Worm (Caenorhabditis elegans): ENCODE data around the gene Y49F6B.20.

ce11 chrII:3438280-3438679 lies 32.2 kb downstream of the Y49F6B.20 start:
- no peak for TF ChIP-seq skn-1 (tag; optimal IDR thresholded peaks at IDR 0.05)
- no peak for TF ChIP-seq alr-1 (tag; optimal IDR thresholded peaks at IDR 0.05)
- TF ChIP-seq egl-27 (tag; optimal IDR thresholded peaks at IDR 0.05), result no peak
- TF ChIP-seq ama-1 (optimal IDR thresholded peaks at IDR 0.05), result no peak
- TF ChIP-seq sma-9 (GFP tag; optimal IDR thresholded peaks at IDR 0.05), result no peak
- TF ChIP-seq sma-9 (tag; optimal IDR thresholded peaks at IDR 0.05), result no peak
- no peak for TF ChIP-seq lin-13 (GFP tag; optimal IDR thresholded peaks at IDR 0.05)
- no peak for TF ChIP-seq unc-62 (GFP tag; optimal IDR thresholded peaks at IDR 0.05)
- no peak for TF ChIP-seq F13H6.1 (tag; optimal IDR thresholded peaks at IDR 0.05)
- no peak for TF ChIP-seq crh-2 (tag; optimal IDR thresholded peaks at IDR 0.05)
- no peak for TF ChIP-seq nhr-129 (tag; optimal IDR thresholded peaks at IDR 0.05)
- no peak for TF ChIP-seq zag-1 (tag; optimal IDR thresholded peaks at IDR 0.05)
- no peak for TF ChIP-seq mab-5 (tag; optimal IDR thresholded peaks at IDR 0.05)
- TF ChIP-seq mdl-1 (tag; optimal IDR thresholded peaks at IDR 0.05), result no peak

All from whole organism, L2 larva.